Fruit fly (Drosophila melanogaster) whole organism, prepupa: ENCODE data around the gene RhoL.

Source experiments
- CG11762 ChIP-seq: fragments of 200-800 bp; sonication (Bioruptor generic); optimal IDR thresholded peaks from 3 replicates; lab custom pipeline; 2016; ENCODE audit warnings: missing biosample characterization, missing genetic modification characterization; ENCODE audit not compliant: insufficient read depth
- CG16779 ChIP-seq: fragments of 200-800 bp; sonication (Bioruptor generic); optimal IDR thresholded peaks from 3 replicates; lab custom pipeline; 2017; ENCODE audit warnings: missing biosample characterization, mild to moderate bottlenecking, missing genetic modification characterization
- CG4318 ChIP-seq: fragments of 200-800 bp; sonication (Bioruptor generic); optimal IDR thresholded peaks from 3 replicates; lab custom pipeline; 2017; ENCODE audit warnings: missing biosample characterization, mild to moderate bottlenecking, missing genetic modification characterization
- CG8632 ChIP-seq: fragments of 200-800 bp; sonication (Bioruptor generic); optimal IDR thresholded peaks from 3 replicates; lab custom pipeline; 2016; ENCODE audit warnings: missing biosample characterization, missing genetic modification characterization
- Eip75B ChIP-seq: fragments of 200-800 bp; sonication (Bioruptor generic); optimal IDR thresholded peaks from 3 replicates; lab custom pipeline; 2016; ENCODE audit warnings: missing biosample characterization, missing genetic modification characterization
- Ets96B ChIP-seq: fragments of 200-800 bp; optimal IDR thresholded peaks from 2 replicates; lab custom pipeline; 2019; ENCODE audit warnings: missing biosample characterization, mild to moderate bottlenecking, missing genetic modification characterization, moderate library complexity
- Hr39 ChIP-seq: fragments of 200-800 bp; sonication (Bioruptor generic); optimal IDR thresholded peaks from 2 replicates; lab custom pipeline; 2016; ENCODE audit warnings: missing biosample characterization, missing genetic modification characterization
- Lpt ChIP-seq: fragments of 200-800 bp; sonication (Bioruptor generic); optimal IDR thresholded peaks from 3 replicates; lab custom pipeline; 2016; ENCODE audit warnings: missing biosample characterization, missing genetic modification characterization
- dsx ChIP-seq: fragments of 200-800 bp; optimal IDR thresholded peaks from 3 replicates; lab custom pipeline; 2019; ENCODE audit warnings: missing biosample characterization, mild to moderate bottlenecking, missing genetic modification characterization, moderate library complexity; ENCODE audit not compliant: poor library complexity, severe bottlenecking
- lz ChIP-seq: fragments of 200-800 bp; sonication (Bioruptor generic); optimal IDR thresholded peaks from 3 replicates; lab custom pipeline; 2016; ENCODE audit warnings: missing biosample characterization, missing genetic modification characterization
- svp ChIP-seq: fragments of 200-800 bp; sonication (Bioruptor generic); peaks from one replicate; lab custom pipeline; 2016; ENCODE audit warnings: missing biosample characterization, missing genetic modification characterization

dm6 chr3R:9546808-9547381 lies 44.5 kb upstream of the RhoL start:
- no peak for TF ChIP-seq lz (GFP tag; lab: Kevin White, UChicago)
- TF ChIP-seq Hr39, result no peak
- TF ChIP-seq CG4318 (GFP tag; lab: Kevin White, UChicago), result no peak
- TF ChIP-seq CG11762, result no peak
- no peak for TF ChIP-seq svp (GFP tag; lab: Kevin White, UChicago)
- TF ChIP-seq CG8632 (GFP tag; lab: Kevin White, UChicago), result no peak
- no peak for TF ChIP-seq Ets96B
- no peak for TF ChIP-seq Lpt (GFP tag; lab: Kevin White, UChicago)
- TF ChIP-seq CG16779 (tag; lab: Kevin White, UChicago), result no peak
- no peak for TF ChIP-seq dsx (GFP tag; lab: Kevin White, UChicago)
- no peak for TF ChIP-seq Eip75B (GFP tag; lab: Kevin White, UChicago)
